Fruit fly (Drosophila melanogaster): Measurements from ENCODE around the gene CG33177.
A peak's percentile ranks its signal among the peaks of the same experiment; 100 is the strongest.

CG33177 gene

dm6 chrX:15063404-15064062, 17.6 kb upstream of the CG33177 start, which contains the start of the genes hiw and ND-B18:
Gene hiw (minus strand): TSS chrX:15063429.
Gene ND-B18 (plus strand): TSS chrX:15063733.
- TF ChIP-seq unpg (GFP tag; optimal IDR thresholded peaks at IDR 0.05) (peak; percentile 6), HLH54F (GFP tag; optimal IDR thresholded peaks at IDR 0.05) (peak; percentile 17), mam (GFP tag; optimal IDR thresholded peaks at IDR 0.05) (peak; percentile 39), Dp (GFP tag; optimal IDR thresholded peaks at IDR 0.05) (peak; percentile 64), CG13624 (GFP tag; optimal IDR thresholded peaks at IDR 0.05) (peak; percentile 29), CG9727 (GFP tag; optimal IDR thresholded peaks at IDR 0.05) (peak; percentile 26), Nf-YB (GFP tag; optimal IDR thresholded peaks at IDR 0.05) (no peak), ato (GFP tag; IDR thresholded peaks at IDR 0.05; ENCODE audit: partially characterized antibody) (0 out of 2 replicates have a peak, but pooled peaks have one; percentile 15), Lim3 (GFP tag; IDR thresholded peaks at IDR 0.05) (no peak), HHEX (GFP tag; optimal IDR thresholded peaks at IDR 0.05) (peak; percentile 17), bowl (GFP tag; IDR thresholded peaks at IDR 0.05) (no peak), tgo (GFP tag; IDR thresholded peaks at IDR 0.05) (no peak), Sry-β (GFP tag; optimal IDR thresholded peaks at IDR 0.05) (peak; percentile 72), CG17186 (GFP tag; optimal IDR thresholded peaks at IDR 0.05) (peak; percentile 61), CG11085 (GFP tag; IDR thresholded peaks at IDR 0.05) (0 out of 2 replicates have a peak, but pooled peaks have one; percentile 10), D19B (GFP tag; optimal IDR thresholded peaks at IDR 0.05) (no peak), jigr1 (GFP tag; IDR thresholded peaks at IDR 0.05) (no peak), zfh1 (GFP tag; IDR thresholded peaks at IDR 0.05) (0 out of 3 replicates have a peak, but pooled peaks have one; percentile 34), Aef1 (GFP tag; IDR thresholded peaks at IDR 0.05) (peak; percentile 69), CG7786 (GFP tag; optimal IDR thresholded peaks at IDR 0.05) (peak; percentile 18), CG12391 (tag; optimal IDR thresholded peaks at IDR 0.05) (peak; percentile 8), Opbp (GFP tag; IDR thresholded peaks at IDR 0.05; ENCODE audit: partially characterized antibody) (peak; percentile 22; the same call in 1 of the 3 replicates), CG8924 (tag; optimal IDR thresholded peaks at IDR 0.05) (peak; percentile 21), Mes4 (GFP tag; optimal IDR thresholded peaks at IDR 0.05) (peak; percentile 33), CG31365 (tag; optimal IDR thresholded peaks at IDR 0.05) (no peak), H2.0 (GFP tag; IDR thresholded peaks at IDR 0.05) (no peak), ci (GFP tag; IDR thresholded peaks at IDR 0.05) (0 out of 3 replicates have a peak, but pooled peaks have one; percentile 47), gcm (GFP tag; optimal IDR thresholded peaks at IDR 0.05) (no peak), ATbp (GFP tag; optimal IDR thresholded peaks at IDR 0.05) (no peak), Hmr (GFP tag; optimal IDR thresholded peaks at IDR 0.05) (peak; percentile 39), CG6791 (GFP tag; IDR thresholded peaks at IDR 0.05; ENCODE audit: partially characterized antibody) (peak; percentile 33; the same call in 2 of the 3 replicates), CG4730 (GFP tag; IDR thresholded peaks at IDR 0.05) (no peak), CG3995 (GFP tag; optimal IDR thresholded peaks at IDR 0.05) (peak; percentile 64), Sin3A (optimal IDR thresholded peaks at IDR 0.05) (peak; percentile 36), CG7987 (GFP tag; optimal IDR thresholded peaks at IDR 0.05) (peak; percentile 29), Rfx (GFP tag; IDR thresholded peaks at IDR 0.05) (peak; percentile 56), CG13296 (GFP tag; optimal IDR thresholded peaks at IDR 0.05) (no peak), Fer1 (GFP tag; optimal IDR thresholded peaks at IDR 0.05) (peak; percentile 47), fd3F (GFP tag; optimal IDR thresholded peaks at IDR 0.05) (no peak), CHES-1-like (GFP tag; optimal IDR thresholded peaks at IDR 0.05) (peak; percentile 30), Dek (tag; optimal IDR thresholded peaks at IDR 0.05) (peak; percentile 12), hb (GFP tag; IDR thresholded peaks at IDR 0.05; ENCODE audit: partially characterized antibody) (no peak), CG9876 (GFP tag; optimal IDR thresholded peaks at IDR 0.05) (no peak), bigmax (GFP tag; optimal IDR thresholded peaks at IDR 0.05) (no peak), lab (GFP tag; optimal IDR thresholded peaks at IDR 0.05) (no peak), CTCF (GFP tag; optimal IDR thresholded peaks at IDR 0.05) (peak; percentile 49), Dfd (GFP tag; optimal IDR thresholded peaks at IDR 0.05) (no peak), crp (GFP tag; optimal IDR thresholded peaks at IDR 0.05) (peak; percentile 93 to 99), MESR4 (GFP tag; optimal IDR thresholded peaks at IDR 0.05) (peak; percentile 70), btn (GFP tag; optimal IDR thresholded peaks at IDR 0.05) (no peak)

All from whole organism, embryonic.